Fruit fly (Drosophila melanogaster) whole organism, embryonic: Measurements from ENCODE around the gene CG45490.

Experiments
- Aef1 ChIP-seq: fragments of 200-800 bp; sonication (Bioruptor generic); IDR thresholded peaks from 3 replicates; pipeline ENCODE4 v1.3.6; 2022; ENCODE audit warnings: missing biosample characterization, missing genetic modification characterization
- Awh ChIP-seq: fragments of 200-800 bp; sonication (Bioruptor generic); IDR thresholded peaks from 2 replicates; pipeline ENCODE4, ENCODE4 v1.3.6; 2022; ENCODE audit warnings: missing biosample characterization, missing genetic modification characterization
- CG1024 ChIP-seq: fragments of 200-800 bp; sonication (Bioruptor generic); IDR thresholded peaks from 2 replicates; pipeline ENCODE4 v1.3.6; 2022; ENCODE audit warnings: missing biosample characterization, missing genetic modification characterization
- CG10321 ChIP-seq: fragments of 200-800 bp; sonication (Bioruptor generic); IDR thresholded peaks from 2 replicates; pipeline ENCODE4 v1.3.6; 2022; ENCODE audit warnings: missing biosample characterization, missing genetic modification characterization
- CG12219 ChIP-seq: fragments of 200-800 bp; sonication (Bioruptor generic); optimal IDR thresholded peaks from 3 replicates; lab custom pipeline; 2018; ENCODE audit warnings: missing biosample characterization, mild to moderate bottlenecking, missing genetic modification characterization
- CG12299 ChIP-seq: fragments of 200-800 bp; sonication (Bioruptor generic); optimal IDR thresholded peaks from 2 replicates; lab custom pipeline; 2018; ENCODE audit warnings: missing biosample characterization, mild to moderate bottlenecking, missing genetic modification characterization
- CG12391 ChIP-seq: fragments of 200-800 bp; sonication (Bioruptor generic); optimal IDR thresholded peaks from 3 replicates; lab custom pipeline; 2018; ENCODE audit warnings: missing biosample characterization, mild to moderate bottlenecking, missing genetic modification characterization, moderate library complexity
- CG13123 ChIP-seq: fragments of 200-800 bp; sonication (Bioruptor generic); optimal IDR thresholded peaks from 2 replicates; lab custom pipeline; 2016; ENCODE audit warnings: missing biosample characterization, missing genetic modification characterization
- CG16779 ChIP-seq: fragments of 200-800 bp; sonication (Bioruptor generic); IDR thresholded peaks from 2 replicates; pipeline ENCODE4 v1.3.6; 2022; ENCODE audit warnings: missing biosample characterization, missing genetic modification characterization
- CG17359 ChIP-seq: fragments of 200-800 bp; sonication (Bioruptor generic); optimal IDR thresholded peaks from 3 replicates; lab custom pipeline; 2018; ENCODE audit warnings: missing biosample characterization, mild to moderate bottlenecking, missing genetic modification characterization, moderate library complexity
- CG18619 ChIP-seq: fragments of 200-800 bp; sonication (Bioruptor generic); optimal IDR thresholded peaks from 3 replicates; lab custom pipeline; 2017; ENCODE audit warnings: missing biosample characterization, mild to moderate bottlenecking, missing genetic modification characterization
- CG31388 ChIP-seq: fragments of 200-800 bp; sonication (Bioruptor generic); optimal IDR thresholded peaks from 2 replicates; lab custom pipeline; 2016; ENCODE audit warnings: missing biosample characterization, missing genetic modification characterization
- CG3726 ChIP-seq: fragments of 200-800 bp; sonication (Bioruptor generic); IDR thresholded peaks from 3 replicates; pipeline ENCODE4, ENCODE4 v1.3.6; 2022; ENCODE audit warnings: missing biosample characterization, missing genetic modification characterization
- CG4617 ChIP-seq: fragments of 200-800 bp; sonication (Bioruptor generic); optimal IDR thresholded peaks from 3 replicates; lab custom pipeline; 2016; ENCODE audit warnings: missing biosample characterization, missing genetic modification characterization, borderline replicate concordance
- CG7372 ChIP-seq: fragments of 200-800 bp; sonication (Bioruptor generic); IDR thresholded peaks from 2 replicates; pipeline ENCODE4 v1.3.6; 2022; ENCODE audit warnings: missing biosample characterization, missing genetic modification characterization
- CG7745 ChIP-seq: fragments of 200-800 bp; sonication (Bioruptor generic); optimal IDR thresholded peaks from 2 replicates; lab custom pipeline; 2018; ENCODE audit warnings: missing biosample characterization, mild to moderate bottlenecking, missing genetic modification characterization, moderate library complexity
- CG7928 ChIP-seq: fragments of 200-800 bp; sonication (Bioruptor generic); optimal IDR thresholded peaks from 2 replicates; lab custom pipeline; 2017; ENCODE audit warnings: missing biosample characterization, mild to moderate bottlenecking, missing genetic modification characterization
- CG7987 ChIP-seq: fragments of 200-800 bp; sonication (Bioruptor generic); optimal IDR thresholded peaks from 2 replicates; lab custom pipeline; 2018; ENCODE audit warnings: missing biosample characterization, mild to moderate bottlenecking, missing genetic modification characterization, moderate library complexity
- CG9215 ChIP-seq: fragments of 200-800 bp; sonication (Bioruptor generic); IDR thresholded peaks from 2 replicates; pipeline ENCODE4 v1.3.6; 2022; ENCODE audit warnings: missing biosample characterization, missing genetic modification characterization
- CTCF ChIP-seq: fragments of 200-800 bp; sonication (Bioruptor generic); optimal IDR thresholded peaks from 2 replicates; lab custom pipeline; 2017; ENCODE audit warnings: missing biosample characterization, mild to moderate bottlenecking, missing genetic modification characterization, moderate library complexity
- CkIIα-i1 ChIP-seq: fragments of 200-800 bp; sonication (Bioruptor generic); IDR thresholded peaks from 2 replicates; pipeline ENCODE4 v1.3.6; 2022; ENCODE audit warnings: missing biosample characterization, missing genetic modification characterization
- E2f1 ChIP-seq: fragments of 200-800 bp; sonication (Bioruptor generic); IDR thresholded peaks from 2 replicates; pipeline ENCODE4 v1.3.6; 2022; ENCODE audit warnings: missing biosample characterization, missing genetic modification characterization
- Hsf ChIP-seq: fragments of 200-800 bp; sonication (Bioruptor generic); optimal IDR thresholded peaks from 3 replicates; lab custom pipeline; 2016; ENCODE audit warnings: missing biosample characterization, missing genetic modification characterization
- Jarid2 ChIP-seq: fragments of 200-800 bp; sonication (Bioruptor generic); optimal IDR thresholded peaks from 3 replicates; lab custom pipeline; 2017; ENCODE audit warnings: mild to moderate bottlenecking, missing biosample characterization, missing genetic modification reagents, missing genetic modification characterization
- Lim3 ChIP-seq: fragments of 200-800 bp; sonication (Bioruptor generic); IDR thresholded peaks from 2 replicates; pipeline ENCODE4 v1.3.6; 2022; ENCODE audit warnings: missing biosample characterization, missing genetic modification characterization
- Rx ChIP-seq: fragments of 200-800 bp; sonication (Bioruptor generic); IDR thresholded peaks from 2 replicates; pipeline ENCODE4 v1.3.6; 2022; ENCODE audit warnings: missing biosample characterization, missing genetic modification characterization
- Side ChIP-seq: fragments of 200-800 bp; sonication (Bioruptor generic); optimal IDR thresholded peaks from 2 replicates; lab custom pipeline; 2016; ENCODE audit warnings: missing biosample characterization, missing genetic modification characterization
- Sox100B ChIP-seq: fragments of 200-800 bp; sonication (Bioruptor generic); optimal IDR thresholded peaks from 3 replicates; lab custom pipeline; 2018; ENCODE audit warnings: missing biosample characterization, mild to moderate bottlenecking, missing genetic modification characterization
- Spps ChIP-seq: fragments of 200-800 bp; sonication (Bioruptor generic); optimal IDR thresholded peaks from 2 replicates; lab custom pipeline; 2018; ENCODE audit warnings: missing biosample characterization, mild to moderate bottlenecking, missing genetic modification characterization
- Sry-δ ChIP-seq: fragments of 200-800 bp; sonication (Bioruptor generic); optimal IDR thresholded peaks from 2 replicates; lab custom pipeline; 2016; ENCODE audit warnings: missing biosample characterization, missing genetic modification characterization
- Trl ChIP-seq, 3 experiments: fragments of >200 bp in 2 of 3; fragments of 200-800 bp in 1 of 3; sonication (Bioruptor generic) in 1 of 3; optimal IDR thresholded peaks; 2 replicates in 1 of 3; 3 replicates in 2 of 3; lab custom pipeline; 2016 to 2017; ENCODE audit warnings: missing biosample characterization in 1 of 3, missing genetic modification characterization in 1 of 3
- ab ChIP-seq: fragments of 200-800 bp; sonication (Bioruptor generic); optimal IDR thresholded peaks from 2 replicates; lab custom pipeline; 2016; ENCODE audit warnings: missing biosample characterization, missing genetic modification characterization
- cato ChIP-seq: fragments of 200-800 bp; sonication (Bioruptor generic); optimal IDR thresholded peaks from 2 replicates; lab custom pipeline; 2016; ENCODE audit warnings: missing biosample characterization, missing genetic modification characterization, borderline replicate concordance
- chm ChIP-seq: fragments of 200-800 bp; sonication (Bioruptor generic); IDR thresholded peaks from 2 replicates; pipeline ENCODE4 v1.3.6; 2022; ENCODE audit warnings: missing biosample characterization, missing genetic modification characterization
- crol ChIP-seq: fragments of 200-800 bp; sonication (Bioruptor generic); IDR thresholded peaks from 2 replicates; pipeline ENCODE4 v1.3.6; 2022; ENCODE audit warnings: missing biosample characterization, missing genetic modification characterization
- ewg ChIP-seq: fragments of 200-800 bp; sonication (Bioruptor generic); optimal IDR thresholded peaks from 3 replicates; lab custom pipeline; 2017; ENCODE audit warnings: mild to moderate bottlenecking, missing biosample characterization, missing genetic modification reagents, missing genetic modification characterization
- fd102C ChIP-seq: fragments of 200-800 bp; sonication (Bioruptor generic); optimal IDR thresholded peaks from 2 replicates; lab custom pipeline; 2018; ENCODE audit warnings: missing biosample characterization, mild to moderate bottlenecking, missing genetic modification characterization, moderate library complexity
- fu2 ChIP-seq: fragments of 200-800 bp; sonication (Bioruptor generic); optimal IDR thresholded peaks from 2 replicates; lab custom pipeline; 2016; ENCODE audit warnings: missing biosample characterization, missing genetic modification characterization
- hbn ChIP-seq: fragments of 200-800 bp; sonication (Bioruptor generic); IDR thresholded peaks from 2 replicates; pipeline ENCODE4 v1.3.6; 2022; ENCODE audit warnings: missing biosample characterization, missing genetic modification characterization; ENCODE audit not compliant: partially characterized antibody
- jigr1 ChIP-seq: fragments of 200-800 bp; sonication (Bioruptor generic); IDR thresholded peaks from 3 replicates; pipeline ENCODE4 v1.3.6; 2022; ENCODE audit warnings: missing biosample characterization, missing genetic modification characterization
- mam ChIP-seq: fragments of 200-800 bp; sonication (Bioruptor generic); optimal IDR thresholded peaks from 3 replicates; lab custom pipeline; 2016; ENCODE audit warnings: missing biosample characterization, missing genetic modification characterization
- mld ChIP-seq: fragments of 200-800 bp; sonication (Bioruptor generic); IDR thresholded peaks from 3 replicates; pipeline ENCODE4 v1.3.6; 2022; ENCODE audit warnings: missing biosample characterization, missing genetic modification characterization; ENCODE audit not compliant: partially characterized antibody
- org-1 ChIP-seq: fragments of 200-800 bp; sonication (Bioruptor generic); optimal IDR thresholded peaks from 2 replicates; lab custom pipeline; 2017; ENCODE audit warnings: missing biosample characterization, missing genetic modification characterization
- pum ChIP-seq: fragments of 200-800 bp; sonication (Bioruptor generic); optimal IDR thresholded peaks from 2 replicates; lab custom pipeline; 2016; ENCODE audit warnings: missing biosample characterization, missing genetic modification characterization
- sens ChIP-seq: fragments of 200-800 bp; sonication (Bioruptor generic); peaks from one replicate; lab custom pipeline; 2016; ENCODE audit warnings: missing biosample characterization, missing genetic modification characterization
- seq ChIP-seq: fragments of 200-800 bp; sonication (Bioruptor generic); IDR thresholded peaks from 2 replicates; pipeline ENCODE4 v1.3.6; 2022; ENCODE audit warnings: missing biosample characterization, missing genetic modification characterization
- slou ChIP-seq: fragments of 200-800 bp; sonication (Bioruptor generic); optimal IDR thresholded peaks from 3 replicates; lab custom pipeline; 2016; ENCODE audit warnings: missing biosample characterization, missing genetic modification characterization
- stwl ChIP-seq: fragments of 200-800 bp; sonication (Bioruptor generic); optimal IDR thresholded peaks from 3 replicates; lab custom pipeline; 2018; ENCODE audit warnings: missing biosample characterization, mild to moderate bottlenecking, missing genetic modification characterization, moderate library complexity
- trem ChIP-seq: fragments of 200-800 bp; optimal IDR thresholded peaks from 3 replicates; lab custom pipeline; 2019; ENCODE audit warnings: missing biosample characterization, mild to moderate bottlenecking, missing genetic modification characterization, moderate library complexity
- tup ChIP-seq: fragments of 200-800 bp; sonication (Bioruptor generic); optimal IDR thresholded peaks from 2 replicates; lab custom pipeline; 2016; ENCODE audit warnings: missing biosample characterization, mild to moderate bottlenecking, missing genetic modification characterization, moderate library complexity

The CG45490 gene

dm6 chrX:19886936-19887934, 46.9 kb downstream of the CG45490 start (continued):
- TF ChIP-seq Sox100B (no peak), Trl (optimal IDR thresholded peaks at IDR 0.05; lab: Kevin White, UChicago) (peak; percentile 84 to 89), Trl (GFP tag; optimal IDR thresholded peaks at IDR 0.05; lab: Kevin White, UChicago) (peak; percentile 25), CG9215 (no peak), CG1024 (no peak), Aef1 (GFP tag; lab: Robert Waterston, UW) (no peak), CG3726 (no peak), trem (tag; lab: Kevin White, UChicago) (no peak), crol (GFP tag; lab: Robert Waterston, UW) (peak; percentile 54; the same call in 1 of the 2 replicates), CG18619 (GFP tag; lab: Kevin White, UChicago) (no peak), CG31388 (GFP tag; lab: Kevin White, UChicago) (no peak), CG13123 (GFP tag; lab: Kevin White, UChicago) (no peak), CG12299 (tag; lab: Kevin White, UChicago) (no peak), fd102C (GFP tag; lab: Kevin White, UChicago) (no peak), CG7372 (GFP tag; lab: Robert Waterston, UW) (no peak), org-1 (GFP tag; lab: Kevin White, UChicago) (no peak), seq (GFP tag; lab: Robert Waterston, UW) (peak; percentile 42; the same call in 1 of the 2 replicates), cato (GFP tag; lab: Kevin White, UChicago) (no peak), Sry-δ (no peak), ewg (GFP tag; lab: Kevin White, UChicago) (no peak), CkIIα-i1 (no peak), sens (GFP tag; lab: Kevin White, UChicago) (peak; percentile 67), slou (GFP tag; lab: Kevin White, UChicago) (no peak), Jarid2 (GFP tag; lab: Kevin White, UChicago) (peak; percentile 97), Spps (no peak), jigr1 (no peak), mam (GFP tag; lab: Kevin White, UChicago) (no peak), hbn (GFP tag; lab: Robert Waterston, UW) (peak; percentile 55), fu2 (GFP tag; lab: Kevin White, UChicago) (no peak), CG7928 (GFP tag; lab: Kevin White, UChicago) (no peak), CG4617 (GFP tag; lab: Kevin White, UChicago) (no peak), pum (GFP tag; lab: Kevin White, UChicago) (no peak), E2f1 (no peak), chm (GFP tag; lab: Robert Waterston, UW) (no peak), Hsf (GFP tag; lab: Kevin White, UChicago) (no peak), CG7987 (GFP tag; lab: Kevin White, UChicago) (no peak), CG12219 (GFP tag; lab: Kevin White, UChicago) (no peak), CG10321 (GFP tag; lab: Robert Waterston, UW) (no peak), Lim3 (GFP tag; lab: Robert Waterston, UW) (no peak), Rx (GFP tag; lab: Robert Waterston, UW) (no peak), mld (GFP tag; lab: Robert Waterston, UW) (no peak), ab (GFP tag; lab: Kevin White, UChicago) (no peak), Side (GFP tag; lab: Kevin White, UChicago) (peak; percentile 30), CG12391 (tag; lab: Kevin White, UChicago) (no peak), tup (GFP tag; lab: Kevin White, UChicago) (no peak), CG16779 (GFP tag; lab: Robert Waterston, UW) (no peak), CG7745 (no peak), CTCF (GFP tag; lab: Kevin White, UChicago) (no peak), Awh (GFP tag; lab: Robert Waterston, UW) (no peak), stwl (no peak), CG17359 (tag; lab: Kevin White, UChicago) (peak; percentile 17)
